Worm (Caenorhabditis elegans) whole organism, L1 larva: ENCODE measurements around the gene M163.21.

Experiments used
- C16A3.4 ChIP-seq: fragments of 150-350 bp; optimal IDR thresholded peaks from 2 replicates; lab custom pipeline; 2014; ENCODE audit warnings: missing biosample characterization, missing genetic modification characterization
- C34B4.2 ChIP-seq: sonication (generic microtip); optimal IDR thresholded peaks from 2 replicates; lab custom pipeline; 2017; ENCODE audit warnings: mild to moderate bottlenecking, missing genetic modification characterization, missing compliant biosample characterization
- Y116A8C.19 ChIP-seq: sonication (generic microtip); optimal IDR thresholded peaks from 2 replicates; lab custom pipeline; 2016; ENCODE audit warnings: missing compliant biosample characterization, missing genetic modification characterization, borderline replicate concordance
- aha-1 ChIP-seq: fragments of 150-350 bp; optimal IDR thresholded peaks from 2 replicates; lab custom pipeline; 2014; ENCODE audit warnings: missing biosample characterization, missing genetic modification characterization
- alr-1 ChIP-seq: fragments of 200-800 bp; sonication (Bioruptor generic); optimal IDR thresholded peaks from 2 replicates; lab custom pipeline; 2018; ENCODE audit warnings: borderline replicate concordance, mild to moderate bottlenecking, missing genetic modification characterization, missing compliant biosample characterization
- ama-1 ChIP-seq: fragments of 150-350 bp; optimal IDR thresholded peaks from 2 replicates; lab custom pipeline; 2014
- ceh-8 ChIP-seq: fragments of 200-800 bp; sonication (Bioruptor generic); optimal IDR thresholded peaks from 2 replicates; lab custom pipeline; 2018; ENCODE audit warnings: mild to moderate bottlenecking, missing genetic modification characterization, moderate library complexity, missing compliant biosample characterization
- ceh-82 ChIP-seq, 3 experiments: fragments of 150-350 bp in 1 of 3; sonication (generic microtip) in 2 of 3; optimal IDR thresholded peaks; 2 replicates each; lab custom pipeline; 2014 to 2017; ENCODE audit warnings: missing biosample characterization in 3 of 3, missing genetic modification characterization in 3 of 3
- ceh-90 ChIP-seq: sonication (generic microtip); optimal IDR thresholded peaks from 2 replicates; lab custom pipeline; 2016; ENCODE audit warnings: missing genetic modification characterization, missing compliant biosample characterization
- ces-1 ChIP-seq: fragments of 150-350 bp; optimal IDR thresholded peaks from 2 replicates; lab custom pipeline; 2014; ENCODE audit warnings: missing biosample characterization, missing genetic modification reagents, missing genetic modification characterization
- efl-1 ChIP-seq, 4 experiments: fragments of 150-350 bp; optimal IDR thresholded peaks in 3 of 4; peaks in 1 of 4; 1 replicate in 1 of 4; 2 replicates in 3 of 4; lab custom pipeline; 2014; ENCODE audit warnings: missing biosample characterization in 2 of 4, missing genetic modification characterization in 2 of 4, missing genetic modification reagents in 2 of 4
- efl-3 ChIP-seq: fragments of 200-800 bp; sonication (Bioruptor generic); optimal IDR thresholded peaks from 2 replicates; lab custom pipeline; 2018; ENCODE audit warnings: mild to moderate bottlenecking, missing genetic modification characterization, missing compliant biosample characterization
- egl-13 ChIP-seq: sonication (generic microtip); optimal IDR thresholded peaks from 2 replicates; lab custom pipeline; 2016; ENCODE audit warnings: missing genotype, missing genetic modification reagents, missing genetic modification characterization, missing compliant biosample characterization
- elt-2 ChIP-seq: sonication (generic microtip); optimal IDR thresholded peaks from 2 replicates; lab custom pipeline; 2016; ENCODE audit warnings: missing genetic modification characterization, mild to moderate bottlenecking, inconsistent platforms, missing compliant biosample characterization, missing genetic modification reagents
- elt-3 ChIP-seq, 6 experiments: fragments of 150-350 bp in 1 of 6; sonication (generic microtip); optimal IDR thresholded peaks; 2 replicates each; lab custom pipeline; 2017 to 2018; ENCODE audit warnings: missing biosample characterization in 6 of 6, missing genetic modification characterization in 6 of 6, inconsistent platforms in 1 of 6
- fkh-10 ChIP-seq: sonication (generic microtip); optimal IDR thresholded peaks from 2 replicates; lab custom pipeline; 2017; ENCODE audit warnings: missing biosample characterization, missing genetic modification reagents, missing genetic modification characterization
- grh-1 ChIP-seq: fragments of 200-800 bp; sonication (Bioruptor generic); IDR thresholded peaks from 2 replicates; pipeline ENCODE4 v1.3.6; 2022; ENCODE audit warnings: missing genetic modification reagents, missing genetic modification characterization, missing compliant biosample characterization
- hlh-17 ChIP-seq: fragments of 200-800 bp; sonication (Bioruptor generic); optimal IDR thresholded peaks from 2 replicates; lab custom pipeline; 2018; ENCODE audit warnings: missing genetic modification characterization, mild to moderate bottlenecking, missing compliant biosample characterization, moderate library complexity, borderline replicate concordance
- hpl-2 ChIP-seq: fragments of 150-350 bp; optimal IDR thresholded peaks from 2 replicates; lab custom pipeline; 2014; ENCODE audit warnings: missing biosample characterization, missing genetic modification reagents, missing genetic modification characterization
- irx-1 ChIP-seq: sonication (generic microtip); optimal IDR thresholded peaks from 2 replicates; lab custom pipeline; 2016; ENCODE audit warnings: missing genetic modification characterization, missing compliant biosample characterization
- lin-13 ChIP-seq: fragments of 150-350 bp; optimal IDR thresholded peaks from 2 replicates; lab custom pipeline; 2014; ENCODE audit warnings: missing biosample characterization, missing genetic modification reagents, missing genetic modification characterization
- lin-39 ChIP-seq: fragments of 150-350 bp; optimal IDR thresholded peaks from 2 replicates; lab custom pipeline; 2014; ENCODE audit warnings: missing biosample characterization, missing genetic modification reagents, missing genetic modification characterization
- lir-3 ChIP-seq: sonication (generic microtip); optimal IDR thresholded peaks from 2 replicates; lab custom pipeline; 2016; ENCODE audit warnings: mild to moderate bottlenecking, missing genetic modification characterization, moderate library complexity, missing compliant biosample characterization; ENCODE audit not compliant: poor library complexity
- mab-9 ChIP-seq: fragments of 200-800 bp; sonication (Bioruptor generic); IDR thresholded peaks from 2 replicates; pipeline ENCODE4 v1.3.6; 2022; ENCODE audit warnings: missing genetic modification reagents, missing genetic modification characterization, missing compliant biosample characterization
- mdl-1 ChIP-seq, 2 experiments: fragments of 150-350 bp; optimal IDR thresholded peaks; 2 replicates each; lab custom pipeline; 2014 to 2017; ENCODE audit warnings: missing biosample characterization in 2 of 2, missing genetic modification characterization in 2 of 2, inconsistent platforms in 1 of 2
- mef-2 ChIP-seq: fragments of 150-350 bp; optimal IDR thresholded peaks from 2 replicates; lab custom pipeline; 2014; ENCODE audit warnings: missing biosample characterization, missing genetic modification characterization
- nhr-12 ChIP-seq: sonication (generic microtip); optimal IDR thresholded peaks from 2 replicates; lab custom pipeline; 2017; ENCODE audit warnings: missing biosample characterization, missing genetic modification characterization
- nhr-19 ChIP-seq: fragments of 200-800 bp; sonication (Bioruptor generic); conservative IDR thresholded peaks from 2 replicates; pipeline ENCODE4 v1.3.6; 2022; ENCODE audit warnings: missing genetic modification characterization, missing compliant biosample characterization
- nhr-20 ChIP-seq: sonication (generic microtip); optimal IDR thresholded peaks from 2 replicates; lab custom pipeline; 2016; ENCODE audit warnings: mild to moderate bottlenecking, missing genetic modification characterization, missing compliant biosample characterization
- nhr-237 ChIP-seq: fragments of 150-350 bp; optimal IDR thresholded peaks from 2 replicates; lab custom pipeline; 2014; ENCODE audit warnings: missing biosample characterization, missing genetic modification characterization
- nhr-85 ChIP-seq: sonication (generic microtip); peaks from one replicate; lab custom pipeline; 2016; ENCODE audit warnings: missing genetic modification characterization, inconsistent platforms, missing compliant biosample characterization
- pqm-1 ChIP-seq: sonication (generic microtip); optimal IDR thresholded peaks from 3 replicates; lab custom pipeline; 2017; ENCODE audit warnings: missing biosample characterization, missing genetic modification characterization
- rnt-1 ChIP-seq: sonication (generic microtip); optimal IDR thresholded peaks from 2 replicates; lab custom pipeline; 2016; ENCODE audit warnings: mild to moderate bottlenecking, missing genetic modification characterization, moderate library complexity, missing compliant biosample characterization
- snpc-4 ChIP-seq: fragments of 150-350 bp; optimal IDR thresholded peaks from 2 replicates; lab custom pipeline; 2014; ENCODE audit warnings: missing biosample characterization, missing genetic modification characterization
- sox-4 ChIP-seq: sonication (generic microtip); optimal IDR thresholded peaks from 2 replicates; lab custom pipeline; 2016; ENCODE audit warnings: missing genetic modification characterization, missing compliant biosample characterization
- sptf-1 ChIP-seq: fragments of 150-350 bp; optimal IDR thresholded peaks from 2 replicates; lab custom pipeline; 2014; ENCODE audit warnings: missing biosample characterization, missing genetic modification characterization
- sup-37 ChIP-seq: fragments of 200-800 bp; sonication (Bioruptor generic); optimal IDR thresholded peaks from 2 replicates; lab custom pipeline; 2018; ENCODE audit warnings: mild to moderate bottlenecking, missing genetic modification characterization, missing compliant biosample characterization
- swsn-7 ChIP-seq: sonication (generic microtip); optimal IDR thresholded peaks from 2 replicates; lab custom pipeline; 2016; ENCODE audit warnings: missing genetic modification characterization, missing compliant biosample characterization
- unc-30 ChIP-seq: sonication (generic microtip); optimal IDR thresholded peaks from 2 replicates; lab custom pipeline; 2017; ENCODE audit warnings: missing biosample characterization, missing genetic modification characterization
- unc-62 ChIP-seq: fragments of 150-350 bp; optimal IDR thresholded peaks from 2 replicates; lab custom pipeline; 2014; ENCODE audit warnings: missing biosample characterization, missing genetic modification reagents, missing genetic modification characterization
- unc-86 ChIP-seq: sonication (generic microtip); optimal IDR thresholded peaks from 2 replicates; lab custom pipeline; 2016; ENCODE audit warnings: missing genetic modification characterization, missing compliant biosample characterization
- unc-98 ChIP-seq: fragments of 200-800 bp; sonication (Bioruptor generic); IDR thresholded peaks from 2 replicates; pipeline ENCODE4 v1.3.6; 2022; ENCODE audit warnings: missing genetic modification characterization, missing compliant biosample characterization
- xbp-1 ChIP-seq: sonication (generic microtip); optimal IDR thresholded peaks from 2 replicates; lab custom pipeline; 2016; ENCODE audit warnings: missing genetic modification characterization, missing compliant biosample characterization
- zag-1 ChIP-seq: fragments of 150-350 bp; optimal IDR thresholded peaks from 2 replicates; lab custom pipeline; 2014; ENCODE audit warnings: missing biosample characterization, missing genetic modification characterization
- ztf-4 ChIP-seq: fragments of 150-350 bp; optimal IDR thresholded peaks from 2 replicates; lab custom pipeline; 2014; ENCODE audit warnings: missing biosample characterization, missing genetic modification characterization

The M163.21 gene

ce11 chrX:14513462-14513861 is 46.8 kb downstream of the M163.21 start (continued):
- TF ChIP-seq mdl-1 (tag; optimal IDR thresholded peaks at IDR 0.05; lab: Kevin White, UChicago), result no peak
- TF ChIP-seq unc-98 (GFP tag; lab: Robert Waterston, UW), result no peak
- no peak for TF ChIP-seq unc-86 (tag; lab: Kevin White, UChicago)
- no peak for TF ChIP-seq elt-2 (tag; lab: Kevin White, UChicago)
- no peak for TF ChIP-seq unc-30 (tag; lab: Kevin White, UChicago)
- TF ChIP-seq nhr-20, result peak; percentile 35
- TF ChIP-seq fkh-10 (GFP tag; lab: Kevin White, UChicago), result no peak
- TF ChIP-seq ztf-4 (tag; lab: Kevin White, UChicago), result no peak
- no peak for TF ChIP-seq hpl-2
- no peak for TF ChIP-seq C16A3.4
- peak; percentile 17 to 26 for TF ChIP-seq efl-1 (optimal IDR thresholded peaks at IDR 0.05; lab: Kevin White, UChicago)
- peak in 1 of 2 experiments; percentile 91 for TF ChIP-seq efl-1 (GFP tag; optimal IDR thresholded peaks at IDR 0.05 in 1 of 2; lab: Kevin White, UChicago)
- TF ChIP-seq aha-1, result no peak
- no peak for TF ChIP-seq lir-3 (tag; lab: Kevin White, UChicago)
- no peak for TF ChIP-seq unc-62
- TF ChIP-seq xbp-1 (tag; lab: Kevin White, UChicago), result peak; percentile 51
- TF ChIP-seq nhr-85 (tag; lab: Kevin White, UChicago), result no peak
- no peak for TF ChIP-seq mab-9 (GFP tag; lab: Robert Waterston, UW)
- TF ChIP-seq ces-1 (GFP tag; lab: Kevin White, UChicago), result no peak
- TF ChIP-seq sox-4, result no peak
- TF ChIP-seq elt-3 (tag; optimal IDR thresholded peaks at IDR 0.05; lab: Kevin White, UChicago), result no peak
- TF ChIP-seq zag-1 (tag; lab: Kevin White, UChicago), result no peak
- 0 out of 2 replicates have a peak, but pooled peaks have one; percentile 7 for TF ChIP-seq nhr-19 (GFP tag; lab: Robert Waterston, UW)
- TF ChIP-seq pqm-1 (tag; lab: Kevin White, UChicago), result no peak
- TF ChIP-seq grh-1, result no peak
- no peak for TF ChIP-seq mef-2 (tag; lab: Kevin White, UChicago)
- TF ChIP-seq rnt-1 (tag; lab: Kevin White, UChicago), result peak; percentile 26
- TF ChIP-seq sup-37 (GFP tag; lab: Kevin White, UChicago), result no peak
- TF ChIP-seq Y116A8C.19 (tag; lab: Kevin White, UChicago), result no peak
- no peak for TF ChIP-seq sptf-1 (tag; lab: Kevin White, UChicago)
- peak; percentile 18 for TF ChIP-seq snpc-4 (tag; lab: Kevin White, UChicago)
- TF ChIP-seq ama-1 (lab: Kevin White, UChicago), result no peak
- no peak for TF ChIP-seq nhr-237
- peak in 1 of 3 experiments; percentile 14 for TF ChIP-seq ceh-82 (tag; optimal IDR thresholded peaks at IDR 0.05; lab: Kevin White, UChicago)
- peak; percentile 19 for TF ChIP-seq lin-13 (GFP tag; lab: Kevin White, UChicago)
- no peak for TF ChIP-seq ceh-90 (tag; lab: Kevin White, UChicago)

- TF ChIP-seq efl-3 (GFP tag; lab: Kevin White, UChicago) (no peak), elt-2 (tag; lab: Kevin White, UChicago) (peak; percentile 50)
- TF ChIP-seq, all 84 proteins: peak for 1
Observed at ce11 chrX:14515028-14515427, 48.4 kb downstream of the M163.21 start, which contains the start of gene gcsh-1. Gene gcsh-1 (minus strand): TSS chrX:14515073.

ce11 chrX:14516560-14516959 is 49.9 kb downstream of the M163.21 start, which contains the start of gene D1025.10:
Gene D1025.10 (plus strand): TSS chrX:14516860.
- TF ChIP-seq efl-1 (optimal IDR thresholded peaks at IDR 0.05; lab: Kevin White, UChicago), result no peak
- no peak for TF ChIP-seq efl-1 (GFP tag; optimal IDR thresholded peaks at IDR 0.05 in 1 of 2; lab: Kevin White, UChicago)
- no peak for TF ChIP-seq zag-1 (tag; lab: Kevin White, UChicago)
- no peak for TF ChIP-seq sox-4
- no peak for TF ChIP-seq egl-13 (tag; lab: Kevin White, UChicago)
- no peak for TF ChIP-seq mdl-1 (tag; optimal IDR thresholded peaks at IDR 0.05; lab: Kevin White, UChicago)
- no peak for TF ChIP-seq irx-1 (tag; lab: Kevin White, UChicago)
- no peak for TF ChIP-seq nhr-12
- TF ChIP-seq lin-39 (tag; lab: Kevin White, UChicago), result no peak
- TF ChIP-seq alr-1, result no peak
- TF ChIP-seq swsn-7 (tag; lab: Kevin White, UChicago), result no peak
- TF ChIP-seq mab-9 (GFP tag; lab: Robert Waterston, UW), result no peak
- no peak for TF ChIP-seq ceh-8 (GFP tag; lab: Kevin White, UChicago)
- no peak for TF ChIP-seq mef-2 (tag; lab: Kevin White, UChicago)
- TF ChIP-seq C34B4.2, result no peak
- TF ChIP-seq unc-98 (GFP tag; lab: Robert Waterston, UW), result no peak
- no peak for TF ChIP-seq C16A3.4
- no peak for TF ChIP-seq sptf-1 (tag; lab: Kevin White, UChicago)
- no peak for TF ChIP-seq unc-86 (tag; lab: Kevin White, UChicago)
- no peak for TF ChIP-seq hlh-17 (GFP tag; lab: Kevin White, UChicago)
